Worm (Caenorhabditis elegans): ENCODE results near the gene suf-1.

suf-1 gene

DNA sequence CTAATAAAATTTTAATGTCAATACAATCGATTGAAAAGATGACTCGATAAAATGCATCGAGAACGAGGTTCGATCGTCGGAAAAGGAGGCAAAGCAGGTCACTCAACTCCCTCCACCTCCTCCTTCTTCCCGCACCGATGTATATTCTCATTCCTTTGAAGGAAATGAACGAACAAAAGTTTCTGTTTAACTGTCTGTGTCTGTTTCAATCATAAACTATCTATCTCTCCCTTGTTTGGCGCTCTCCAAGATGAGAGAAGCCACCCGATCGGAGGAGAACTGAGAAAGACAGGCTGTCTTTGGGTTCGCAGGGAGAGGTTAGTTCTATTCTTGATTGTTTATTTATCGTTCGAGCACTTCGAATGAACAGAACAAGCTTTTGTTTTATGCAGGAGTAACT is 37.5 kb downstream of the suf-1 start, which contains the start of gene D2085.7:
Gene D2085.7, plus strand, starts transcription at position 251 of the 400 bp plus-strand sequence.
- no peak for TF ChIP-seq klf-2 (GFP tag; conservative IDR thresholded peaks at IDR 0.05)
- no peak for TF ChIP-seq cog-1 (tag; optimal IDR thresholded peaks at IDR 0.05)
- TF ChIP-seq ztf-29 (GFP tag; IDR thresholded peaks at IDR 0.05) = no peak
- TF ChIP-seq med-1 (GFP tag; optimal IDR thresholded peaks at IDR 0.05; ENCODE audit: insufficient read depth) = no peak
- no peak for TF ChIP-seq ztf-23 (GFP tag; IDR thresholded peaks at IDR 0.05)
- no peak for TF ChIP-seq tab-1 (GFP tag; IDR thresholded peaks at IDR 0.05)
- no peak for TF ChIP-seq flt-1 (GFP tag; IDR thresholded peaks at IDR 0.05)
- no peak for TF ChIP-seq T22C8.4 (GFP tag; IDR thresholded peaks at IDR 0.05)
- TF ChIP-seq ref-1 (GFP tag; conservative IDR thresholded peaks at IDR 0.05) = no peak

- no peak for TF ChIP-seq ref-1 (GFP tag; conservative IDR thresholded peaks at IDR 0.05)
- no peak for TF ChIP-seq T22C8.4 (GFP tag; IDR thresholded peaks at IDR 0.05)
- no peak for TF ChIP-seq med-1 (GFP tag; optimal IDR thresholded peaks at IDR 0.05; ENCODE audit: insufficient read depth)
- TF ChIP-seq cog-1 (tag; optimal IDR thresholded peaks at IDR 0.05) = no peak
- TF ChIP-seq ztf-23 (GFP tag; IDR thresholded peaks at IDR 0.05) = no peak
- no peak for TF ChIP-seq klf-2 (GFP tag; conservative IDR thresholded peaks at IDR 0.05)
- no peak for TF ChIP-seq flt-1 (GFP tag; IDR thresholded peaks at IDR 0.05)
- no peak for TF ChIP-seq tab-1 (GFP tag; IDR thresholded peaks at IDR 0.05)
- no peak for TF ChIP-seq ztf-29 (GFP tag; IDR thresholded peaks at IDR 0.05)
These were observed 38.7 kb downstream of the suf-1 start for ce11 chrII:8642376-8642775.

- no peak for TF ChIP-seq ztf-29 (GFP tag; IDR thresholded peaks at IDR 0.05)
- TF ChIP-seq cog-1 (tag; optimal IDR thresholded peaks at IDR 0.05) = no peak
- TF ChIP-seq klf-2 (GFP tag; conservative IDR thresholded peaks at IDR 0.05) = no peak
- TF ChIP-seq T22C8.4 (GFP tag; IDR thresholded peaks at IDR 0.05) = no peak
- no peak for TF ChIP-seq flt-1 (GFP tag; IDR thresholded peaks at IDR 0.05)
- no peak for TF ChIP-seq ztf-23 (GFP tag; IDR thresholded peaks at IDR 0.05)
These were observed 40.1 kb downstream of the suf-1 start for ce11 chrII:8643627-8644356.

DNA sequence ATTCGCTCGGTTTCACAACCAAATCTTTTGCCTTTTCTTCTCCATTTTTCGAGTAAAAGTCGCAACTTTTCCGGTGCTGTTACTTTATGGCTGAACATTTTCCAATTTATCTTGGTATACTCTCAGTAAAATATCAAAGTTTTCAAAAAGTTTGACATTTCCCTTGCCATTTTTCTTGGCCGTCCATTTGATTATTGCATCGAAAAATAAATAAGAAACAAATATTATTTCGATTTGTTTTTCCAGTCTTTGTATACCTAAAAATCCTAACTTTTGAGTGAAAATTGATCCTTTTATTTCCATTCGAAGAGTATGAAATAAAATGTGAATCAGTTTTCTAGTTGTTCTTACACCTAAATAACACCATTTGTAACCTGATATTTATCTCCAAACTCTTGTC is 42.8 kb downstream of the suf-1 start:
- TF ChIP-seq klf-2 (GFP tag; conservative IDR thresholded peaks at IDR 0.05) = no peak
- no peak for TF ChIP-seq cog-1 (tag; optimal IDR thresholded peaks at IDR 0.05)
- TF ChIP-seq med-1 (GFP tag; optimal IDR thresholded peaks at IDR 0.05; ENCODE audit: insufficient read depth) = no peak
- TF ChIP-seq ztf-23 (GFP tag; IDR thresholded peaks at IDR 0.05) = no peak
- TF ChIP-seq tab-1 (GFP tag; IDR thresholded peaks at IDR 0.05) = no peak
- TF ChIP-seq T22C8.4 (GFP tag; IDR thresholded peaks at IDR 0.05) = no peak
- TF ChIP-seq ztf-29 (GFP tag; IDR thresholded peaks at IDR 0.05) = no peak
- no peak for TF ChIP-seq flt-1 (GFP tag; IDR thresholded peaks at IDR 0.05)
- TF ChIP-seq ref-1 (GFP tag; conservative IDR thresholded peaks at IDR 0.05) = no peak

- no peak for TF ChIP-seq flt-1 (GFP tag; IDR thresholded peaks at IDR 0.05)
- TF ChIP-seq klf-2 (GFP tag; conservative IDR thresholded peaks at IDR 0.05) = no peak
- TF ChIP-seq ref-1 (GFP tag; conservative IDR thresholded peaks at IDR 0.05) = no peak
- TF ChIP-seq ztf-29 (GFP tag; IDR thresholded peaks at IDR 0.05) = no peak
- TF ChIP-seq ztf-23 (GFP tag; IDR thresholded peaks at IDR 0.05) = no peak
- no peak for TF ChIP-seq med-1 (GFP tag; optimal IDR thresholded peaks at IDR 0.05; ENCODE audit: insufficient read depth)
- TF ChIP-seq T22C8.4 (GFP tag; IDR thresholded peaks at IDR 0.05) = no peak
- no peak for TF ChIP-seq cog-1 (tag; optimal IDR thresholded peaks at IDR 0.05)
- TF ChIP-seq tab-1 (GFP tag; IDR thresholded peaks at IDR 0.05) = no peak
These were observed 45.2 kb downstream of the suf-1 start for ce11 chrII:8648843-8649242.

ce11 chrII:8650644-8651159 is 47.1 kb downstream of the suf-1 start, which contains the start of gene pyr-1:
pyr-1 (plus strand) TSS chrII:8651109.
- no peak for TF ChIP-seq klf-2 (GFP tag; conservative IDR thresholded peaks at IDR 0.05)
- TF ChIP-seq flt-1 (GFP tag; IDR thresholded peaks at IDR 0.05) = no peak
- no peak for TF ChIP-seq tab-1 (GFP tag; IDR thresholded peaks at IDR 0.05)
- TF ChIP-seq ref-1 (GFP tag; conservative IDR thresholded peaks at IDR 0.05) = no peak
- TF ChIP-seq cog-1 (tag; optimal IDR thresholded peaks at IDR 0.05) = no peak
- TF ChIP-seq ztf-23 (GFP tag; IDR thresholded peaks at IDR 0.05) = no peak
- TF ChIP-seq ztf-29 (GFP tag; IDR thresholded peaks at IDR 0.05) = no peak

Measured in whole organism, midembryonic.